Fruit fly (Drosophila melanogaster) whole organism, wandering third instar larva: ENCODE measurements around the gene CG33500.

Experiments
- Abd-B ChIP-seq: fragments of >200 bp; optimal IDR thresholded peaks from 2 replicates; lab custom pipeline; 2017; ENCODE audit warnings: missing biosample characterization, missing genetic modification characterization
- CG32264 ChIP-seq: fragments of 200-800 bp; sonication (Bioruptor generic); optimal IDR thresholded peaks from 2 replicates; lab custom pipeline; 2016; ENCODE audit warnings: missing biosample characterization, missing genetic modification characterization
- Dfd ChIP-seq: fragments of >200 bp; optimal IDR thresholded peaks from 2 replicates; lab custom pipeline; 2017; ENCODE audit warnings: missing biosample characterization, missing genetic modification characterization
- GATAd ChIP-seq: sonication (Bioruptor generic); optimal IDR thresholded peaks from 2 replicates; lab custom pipeline; 2016; ENCODE audit warnings: missing biosample characterization, missing genetic modification characterization
- Hr78 ChIP-seq: fragments of >200 bp; optimal IDR thresholded peaks from 2 replicates; lab custom pipeline; 2017; ENCODE audit warnings: missing biosample characterization, missing genetic modification characterization
- Hr83 ChIP-seq: fragments of 200-300 bp; sonication (Bioruptor generic); optimal IDR thresholded peaks from 2 replicates; lab custom pipeline; 2016; ENCODE audit warnings: missing biosample characterization, mild to moderate bottlenecking, missing genetic modification characterization, moderate library complexity; ENCODE audit not compliant: poor library complexity, severe bottlenecking
- Rel ChIP-seq, 2 experiments: fragments of 200-800 bp; sonication (Bioruptor generic) in 1 of 2; optimal IDR thresholded peaks; 2 replicates in 1 of 2; 3 replicates in 1 of 2; lab custom pipeline; 2016 to 2019; ENCODE audit warnings: mild to moderate bottlenecking in 2 of 2, missing biosample characterization in 2 of 2, missing genetic modification characterization in 2 of 2, moderate library complexity in 1 of 2
- Sp1 ChIP-seq: fragments of 200-800 bp; sonication (Bioruptor generic); optimal IDR thresholded peaks from 3 replicates; lab custom pipeline; 2019; ENCODE audit warnings: missing biosample characterization, mild to moderate bottlenecking, missing genetic modification characterization, moderate library complexity
- Vsx2 ChIP-seq: fragments of 200-300, 225-300 bp; sonication (Bioruptor generic); optimal IDR thresholded peaks from 2 replicates; lab custom pipeline; 2018; ENCODE audit warnings: missing biosample characterization, missing genetic modification characterization; ENCODE audit not compliant: partially characterized antibody
- dsf ChIP-seq: sonication (Bioruptor generic); optimal IDR thresholded peaks from 2 replicates; lab custom pipeline; 2016; ENCODE audit warnings: missing biosample characterization, missing genetic modification characterization, borderline replicate concordance
- lola ChIP-seq: fragments of >200 bp; optimal IDR thresholded peaks from 2 replicates; lab custom pipeline; 2017; ENCODE audit warnings: missing biosample characterization, missing genetic modification characterization
- psq ChIP-seq: fragments of 200-800 bp; sonication (Bioruptor generic); optimal IDR thresholded peaks from 3 replicates; lab custom pipeline; 2017; ENCODE audit warnings: missing biosample characterization, mild to moderate bottlenecking, missing genetic modification characterization, moderate library complexity
- tai ChIP-seq: sonication (Bioruptor generic); optimal IDR thresholded peaks from 2 replicates; lab custom pipeline; 2016; ENCODE audit warnings: missing biosample characterization, missing genetic modification characterization
- usp ChIP-seq: fragments of >200 bp; optimal IDR thresholded peaks from 2 replicates; lab custom pipeline; 2017; ENCODE audit warnings: missing biosample characterization, missing genetic modification characterization

DNA sequence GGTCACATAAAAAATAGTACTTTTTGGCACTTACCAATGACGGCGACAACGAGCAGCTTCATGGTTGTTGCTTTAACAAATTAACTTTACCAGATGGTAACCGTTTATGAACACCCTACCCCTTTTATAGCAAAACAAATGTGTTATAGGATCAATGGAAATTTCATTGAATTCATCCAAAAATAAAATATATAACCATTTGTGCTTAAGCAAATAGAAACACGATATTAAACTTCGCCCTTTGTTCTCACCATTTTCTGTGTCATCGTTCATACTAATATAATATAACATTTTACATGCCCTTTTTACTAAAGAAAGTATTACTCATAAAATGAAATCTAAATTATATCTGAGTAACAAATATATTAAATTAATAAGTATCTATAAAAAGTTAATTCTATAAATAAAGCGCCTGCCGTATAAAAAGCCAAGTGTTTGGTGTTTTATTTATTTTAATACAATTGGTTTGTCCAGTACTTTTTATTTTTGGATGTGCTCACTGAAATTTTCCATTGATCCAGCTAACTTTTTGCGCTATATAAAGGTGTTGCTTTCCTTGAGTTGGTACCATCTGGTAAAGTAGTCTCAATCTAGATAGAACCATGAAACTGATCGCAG is 966 bp downstream of the CG33500 start, which contains the start of the genes Sgs8 and Sgs7:
- TF ChIP-seq psq (GFP tag; lab: Kevin White, UChicago): no peak
- no peak for TF ChIP-seq lola
- no peak for TF ChIP-seq CG32264 (GFP tag; lab: Kevin White, UChicago)
- TF ChIP-seq Dfd (GFP tag; lab: Kevin White, UChicago): no peak
- TF ChIP-seq Sp1: no peak
- no peak for TF ChIP-seq Hr78 (GFP tag; lab: Kevin White, UChicago)
- no peak for TF ChIP-seq Hr83 (GFP tag; lab: Kevin White, UChicago)
- TF ChIP-seq Vsx2 (GFP tag; lab: Kevin White, UChicago): no peak
- no peak for TF ChIP-seq Rel (GFP tag; optimal IDR thresholded peaks at IDR 0.05; lab: Kevin White, UChicago)
- TF ChIP-seq Rel (tag; optimal IDR thresholded peaks at IDR 0.05; lab: Kevin White, UChicago): no peak
- no peak for TF ChIP-seq tai (GFP tag; lab: Kevin White, UChicago)
- no peak for TF ChIP-seq Abd-B (GFP tag; lab: Kevin White, UChicago)
- TF ChIP-seq usp: no peak
- no peak for TF ChIP-seq GATAd
- no peak for TF ChIP-seq dsf (GFP tag; lab: Kevin White, UChicago)
